Worm (Caenorhabditis elegans): Measurements from ENCODE around the gene K01D12.9.

- TF ChIP-seq skn-1 (tag; optimal IDR thresholded peaks at IDR 0.05) (no peak), egl-27 (tag; optimal IDR thresholded peaks at IDR 0.05) (no peak), lin-39 (tag; optimal IDR thresholded peaks at IDR 0.05) (no peak), nfya-1 (tag; optimal IDR thresholded peaks at IDR 0.05; ENCODE audit: insufficient read depth) (peak; percentile 0), nhr-12 (tag; optimal IDR thresholded peaks at IDR 0.05) (no peak), mdl-1 (tag; optimal IDR thresholded peaks at IDR 0.05) (no peak), snpc-4 (tag; optimal IDR thresholded peaks at IDR 0.05) (no peak), nhr-76 (tag; optimal IDR thresholded peaks at IDR 0.05) (no peak)
Observed at ce11 chrV:12408996-12409395, 4.6 kb upstream of the K01D12.9 start.

Measured in whole organism, L3 larva.